Worm (Caenorhabditis elegans): ENCODE measurements around the gene T05E12.9.

ce11 chrV:17105483-17105882 lies 22.9 kb upstream of the T05E12.9 start, which contains the start of gene ZK218.7:
- TF ChIP-seq nhr-77 (tag; optimal IDR thresholded peaks at IDR 0.05) (no peak), set-16 (GFP tag; IDR thresholded peaks at IDR 0.05) (no peak)

Data from whole organism, L4 larva.